Fruit fly (Drosophila melanogaster) S2 (cell line): Measurements from ENCODE around the gene Pfrx.

Experiments
- CG8478 ChIP-seq: fragments of >200 bp; optimal IDR thresholded peaks from 2 replicates; lab custom pipeline; 2018
- CTCF ChIP-seq, 2 experiments: fragments of >200 bp; optimal IDR thresholded peaks; 2 replicates each; lab custom pipeline; 2018

The Pfrx gene

dm6 chrX:19497782-19498440, 2.6 kb downstream of the Pfrx start:
- TF ChIP-seq CTCF (optimal IDR thresholded peaks at IDR 0.05; lab: Kevin White, UChicago) (no peak), CG8478 (lab: Kevin White, UChicago) (no peak)

- no peak for TF ChIP-seq CG8478 (lab: Kevin White, UChicago)
- TF ChIP-seq CTCF (optimal IDR thresholded peaks at IDR 0.05; lab: Kevin White, UChicago) = no peak
Observed at dm6 chrX:19498755-19499321, 3.5 kb downstream of the Pfrx start.

- TF ChIP-seq CG8478 (lab: Kevin White, UChicago) (no peak), CTCF (optimal IDR thresholded peaks at IDR 0.05; lab: Kevin White, UChicago) (no peak)
Observed at dm6 chrX:19501274-19501673, 6.0 kb downstream of the Pfrx start.

- TF ChIP-seq CTCF (optimal IDR thresholded peaks at IDR 0.05; lab: Kevin White, UChicago) (no peak), CG8478 (lab: Kevin White, UChicago) (no peak)
Observed at dm6 chrX:19504170-19504765, 9.0 kb downstream of the Pfrx start.

dm6 chrX:19505334-19506185, 10.3 kb downstream of the Pfrx start:
- TF ChIP-seq CTCF (optimal IDR thresholded peaks at IDR 0.05; lab: Kevin White, UChicago) (peak; percentile 36 to 46), CG8478 (lab: Kevin White, UChicago) (no peak)

- no peak for TF ChIP-seq CG8478 (lab: Kevin White, UChicago)
- no peak for TF ChIP-seq CTCF (optimal IDR thresholded peaks at IDR 0.05; lab: Kevin White, UChicago)
Observed at dm6 chrX:19510204-19510603, 14.9 kb downstream of the Pfrx start.

dm6 chrX:19520376-19520775, 25.1 kb downstream of the Pfrx start:
- TF ChIP-seq CG8478 (lab: Kevin White, UChicago) (no peak), CTCF (optimal IDR thresholded peaks at IDR 0.05; lab: Kevin White, UChicago) (peak in 1 of 2 experiments; percentile 11)

dm6 chrX:19520888-19521287, 25.6 kb downstream of the Pfrx start:
- TF ChIP-seq CG8478 (lab: Kevin White, UChicago) (no peak), CTCF (optimal IDR thresholded peaks at IDR 0.05; lab: Kevin White, UChicago) (no peak)

dm6 chrX:19521753-19522383, 26.6 kb downstream of the Pfrx start, which contains the start of the genes Idh3a and CoRest:
Gene Idh3a, minus strand, starts transcription at chrX:19521810.
Gene CoRest, plus strand, starts transcription at chrX:19521929.
- no peak for TF ChIP-seq CG8478 (lab: Kevin White, UChicago)
- peak; percentile 83 to 92 for TF ChIP-seq CTCF (optimal IDR thresholded peaks at IDR 0.05; lab: Kevin White, UChicago)

- TF ChIP-seq CG8478 (lab: Kevin White, UChicago) = no peak
- no peak for TF ChIP-seq CTCF (optimal IDR thresholded peaks at IDR 0.05; lab: Kevin White, UChicago)
Observed at dm6 chrX:19522597-19522996, 27.3 kb downstream of the Pfrx start.

dm6 chrX:19531642-19532041, 36.3 kb downstream of the Pfrx start, which contains the start of gene CG12231:
Gene CG12231, minus strand, starts transcription at chrX:19531742.
- no peak for TF ChIP-seq CTCF (optimal IDR thresholded peaks at IDR 0.05; lab: Kevin White, UChicago)
- no peak for TF ChIP-seq CG8478 (lab: Kevin White, UChicago)

- TF ChIP-seq CTCF (optimal IDR thresholded peaks at IDR 0.05; lab: Kevin White, UChicago) (no peak), CG8478 (lab: Kevin White, UChicago) (no peak)
Observed at dm6 chrX:19535394-19535793, 40.1 kb downstream of the Pfrx start.

dm6 chrX:19545865-19546657, 50.8 kb downstream of the Pfrx start:
- TF ChIP-seq CTCF (optimal IDR thresholded peaks at IDR 0.05; lab: Kevin White, UChicago) (peak; percentile 64 to 80), CG8478 (lab: Kevin White, UChicago) (no peak)
